Fruit fly (Drosophila melanogaster) whole organism, prepupa: Measurements from ENCODE around the gene mip130.
A peak's percentile ranks its signal among the peaks of the same experiment; 100 is the strongest.

ENCODE experiments used
- CG10631 ChIP-seq: fragments of 200-800 bp; sonication (Bioruptor generic); optimal IDR thresholded peaks from 2 replicates; lab custom pipeline; 2016; ENCODE audit warnings: missing biosample characterization, missing genetic modification characterization
- CG31627 ChIP-seq: fragments of 200-800 bp; sonication (Bioruptor generic); optimal IDR thresholded peaks from 3 replicates; lab custom pipeline; 2016; ENCODE audit warnings: missing biosample characterization, missing genetic modification characterization
- CG34406 ChIP-seq: fragments of 200-800 bp; sonication (Bioruptor generic); optimal IDR thresholded peaks from 3 replicates; lab custom pipeline; 2016; ENCODE audit warnings: missing biosample characterization, missing genetic modification characterization
- CG4318 ChIP-seq: fragments of 200-800 bp; sonication (Bioruptor generic); optimal IDR thresholded peaks from 3 replicates; lab custom pipeline; 2017; ENCODE audit warnings: missing biosample characterization, mild to moderate bottlenecking, missing genetic modification characterization
- CG6854 ChIP-seq: fragments of 200-800 bp; sonication (Bioruptor generic); optimal IDR thresholded peaks from 2 replicates; lab custom pipeline; 2017; ENCODE audit warnings: missing biosample characterization, mild to moderate bottlenecking, missing genetic modification characterization
- CG8632 ChIP-seq: fragments of 200-800 bp; sonication (Bioruptor generic); optimal IDR thresholded peaks from 3 replicates; lab custom pipeline; 2016; ENCODE audit warnings: missing biosample characterization, missing genetic modification characterization
- CG9139 ChIP-seq: fragments of 200-800 bp; sonication (Bioruptor generic); optimal IDR thresholded peaks from 3 replicates; lab custom pipeline; 2017; ENCODE audit warnings: missing biosample characterization, mild to moderate bottlenecking, missing genetic modification characterization
- Eip75B ChIP-seq: fragments of 200-800 bp; sonication (Bioruptor generic); optimal IDR thresholded peaks from 3 replicates; lab custom pipeline; 2016; ENCODE audit warnings: missing biosample characterization, missing genetic modification characterization
- Ets96B ChIP-seq: fragments of 200-800 bp; optimal IDR thresholded peaks from 2 replicates; lab custom pipeline; 2019; ENCODE audit warnings: missing biosample characterization, mild to moderate bottlenecking, missing genetic modification characterization, moderate library complexity
- Gug ChIP-seq: fragments of 200-800 bp; sonication (Bioruptor generic); IDR thresholded peaks from 2 replicates; pipeline ENCODE4 v1.3.6; 2022; ENCODE audit warnings: missing biosample characterization, missing genetic modification characterization
- Sox14 ChIP-seq: fragments of 200-800 bp; sonication (Bioruptor generic); optimal IDR thresholded peaks from 3 replicates; lab custom pipeline; 2016; ENCODE audit warnings: missing biosample characterization, missing genetic modification characterization
- acj6 ChIP-seq: fragments of 200-800 bp; sonication (Bioruptor generic); optimal IDR thresholded peaks from 3 replicates; lab custom pipeline; 2016; ENCODE audit warnings: missing biosample characterization, missing genetic modification characterization
- eg ChIP-seq: fragments of 200-800 bp; sonication (Bioruptor generic); IDR thresholded peaks from 3 replicates; pipeline ENCODE4 v1.3.6; 2022; ENCODE audit warnings: missing biosample characterization, missing genetic modification characterization
- svp ChIP-seq: fragments of 200-800 bp; sonication (Bioruptor generic); peaks from one replicate; lab custom pipeline; 2016; ENCODE audit warnings: missing biosample characterization, missing genetic modification characterization

dm6 chrX:1947178-1947872, 39.3 kb downstream of the mip130 start:
- TF ChIP-seq acj6 (peak; percentile 98), CG8632 (GFP tag; lab: Kevin White, UChicago) (peak; percentile 97), Ets96B (tag; lab: Kevin White, UChicago) (peak; percentile 97), CG10631 (GFP tag; lab: Kevin White, UChicago) (peak; percentile 98), CG34406 (GFP tag; lab: Kevin White, UChicago) (peak; percentile 97), CG6854 (GFP tag; lab: Kevin White, UChicago) (peak; percentile 94), svp (GFP tag; lab: Kevin White, UChicago) (peak; percentile 99), CG31627 (GFP tag; lab: Kevin White, UChicago) (peak; percentile 98), Eip75B (GFP tag; lab: Kevin White, UChicago) (peak; percentile 99), eg (peak; percentile 99), CG9139 (peak; percentile 95), CG4318 (GFP tag; lab: Kevin White, UChicago) (peak; percentile 97), Sox14 (GFP tag; lab: Kevin White, UChicago) (peak; percentile 99), Gug (GFP tag; lab: Robert Waterston, UW) (peak; percentile 97)
